Fruit fly (Drosophila melanogaster): ENCODE data around the gene LKRSDH.

The LKRSDH gene

DNA sequence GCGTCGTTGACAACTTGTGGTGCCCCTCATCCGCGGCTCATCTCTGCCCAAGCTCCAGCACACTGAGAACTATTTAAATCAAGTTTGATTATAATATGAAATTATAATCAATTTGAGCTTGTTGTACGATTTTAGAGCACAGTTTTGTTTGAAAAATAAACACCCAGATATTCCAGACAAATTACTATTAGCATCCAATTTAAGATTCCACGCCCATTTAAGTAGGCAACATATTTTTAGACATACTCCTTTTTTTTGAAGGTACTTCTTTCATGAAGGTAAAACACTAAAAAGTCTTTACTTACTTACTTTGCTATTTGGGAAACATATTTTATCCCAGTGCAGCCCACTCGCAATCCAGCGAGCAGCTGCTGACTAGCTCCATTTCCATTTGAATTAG is 42.3 kb upstream of the LKRSDH start:
- TF ChIP-seq foxo (GFP tag; optimal IDR thresholded peaks at IDR 0.05) (no peak), fru (GFP tag; optimal IDR thresholded peaks at IDR 0.05) (no peak), CG9705 (GFP tag; optimal IDR thresholded peaks at IDR 0.05) (no peak), Dfd (GFP tag; optimal IDR thresholded peaks at IDR 0.05) (no peak), rgr (GFP tag; optimal IDR thresholded peaks at IDR 0.05) (no peak), CrebA (GFP tag; optimal IDR thresholded peaks at IDR 0.05; ENCODE audit: borderline replicate concordance) (no peak)

DNA sequence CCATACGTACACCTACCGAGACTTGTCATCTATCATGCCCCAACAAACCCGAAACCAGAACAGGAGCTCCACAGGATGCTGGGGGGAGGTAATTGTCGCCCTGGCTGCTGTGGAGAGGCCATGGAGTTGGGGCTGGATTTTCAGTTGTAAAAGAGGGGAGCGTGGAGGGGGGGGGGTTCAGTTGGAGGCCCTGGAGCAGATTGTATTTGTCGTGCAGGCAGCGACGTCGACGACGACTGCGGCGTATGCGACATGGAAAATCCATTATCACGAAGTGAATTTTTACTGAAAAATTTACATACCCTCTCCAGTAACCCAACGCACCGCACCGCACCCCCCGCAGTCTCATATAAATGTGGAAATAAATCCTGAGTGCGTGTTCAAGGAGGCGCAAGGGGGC is 37.9 kb upstream of the LKRSDH start:
- no peak for TF ChIP-seq N (GFP tag; optimal IDR thresholded peaks at IDR 0.05)
- TF ChIP-seq foxo (GFP tag; optimal IDR thresholded peaks at IDR 0.05) = no peak
- no peak for TF ChIP-seq Dif (GFP tag; optimal IDR thresholded peaks at IDR 0.05; ENCODE audit: partially characterized antibody)
- TF ChIP-seq rgr (GFP tag; optimal IDR thresholded peaks at IDR 0.05) = no peak
- TF ChIP-seq fru (GFP tag; optimal IDR thresholded peaks at IDR 0.05) = no peak
- no peak for TF ChIP-seq Sp1 (GFP tag; optimal IDR thresholded peaks at IDR 0.05)
- TF ChIP-seq GATAd (GFP tag; optimal IDR thresholded peaks at IDR 0.05) = no peak
- TF ChIP-seq Jra (GFP tag; optimal IDR thresholded peaks at IDR 0.05) = no peak
- TF ChIP-seq Rel (GFP tag; optimal IDR thresholded peaks at IDR 0.05) = no peak
- no peak for TF ChIP-seq Rel (tag; optimal IDR thresholded peaks at IDR 0.05)
- TF ChIP-seq sv (GFP tag; optimal IDR thresholded peaks at IDR 0.05) = no peak
- TF ChIP-seq CG9705 (GFP tag; optimal IDR thresholded peaks at IDR 0.05) = no peak
- no peak for TF ChIP-seq Hnf4 (GFP tag; optimal IDR thresholded peaks at IDR 0.05)
- no peak for TF ChIP-seq HLH106 (tag; optimal IDR thresholded peaks at IDR 0.05)
- no peak for TF ChIP-seq CrebA (GFP tag; optimal IDR thresholded peaks at IDR 0.05; ENCODE audit: borderline replicate concordance)

DNA sequence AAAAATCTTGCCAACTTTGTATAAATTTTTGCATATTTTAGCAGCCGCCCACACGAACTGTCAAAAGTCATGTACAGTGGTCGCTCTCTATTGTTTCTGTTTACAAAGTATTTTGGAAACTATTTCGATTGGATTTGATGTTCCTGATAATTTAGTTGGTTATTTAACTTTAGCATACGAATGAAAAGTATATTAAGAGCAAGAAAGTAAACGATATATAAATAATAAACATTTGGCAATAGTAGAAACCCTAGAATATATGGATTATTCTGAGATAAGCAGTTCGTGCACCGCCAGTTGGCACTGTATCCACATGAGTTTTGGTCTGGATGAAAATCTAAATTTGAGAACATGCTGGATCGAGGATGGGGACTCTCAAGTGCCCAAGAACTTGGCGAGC is 37.5 kb upstream of the LKRSDH start:
- TF ChIP-seq CG9705 (GFP tag; optimal IDR thresholded peaks at IDR 0.05) (no peak), lola (GFP tag; optimal IDR thresholded peaks at IDR 0.05) (no peak), Hr78 (GFP tag; optimal IDR thresholded peaks at IDR 0.05) (no peak), ey (GFP tag; optimal IDR thresholded peaks at IDR 0.05) (no peak), woc (GFP tag; optimal IDR thresholded peaks at IDR 0.05) (no peak), Myc (optimal IDR thresholded peaks at IDR 0.05) (no peak), rgr (GFP tag; optimal IDR thresholded peaks at IDR 0.05) (no peak)

DNA sequence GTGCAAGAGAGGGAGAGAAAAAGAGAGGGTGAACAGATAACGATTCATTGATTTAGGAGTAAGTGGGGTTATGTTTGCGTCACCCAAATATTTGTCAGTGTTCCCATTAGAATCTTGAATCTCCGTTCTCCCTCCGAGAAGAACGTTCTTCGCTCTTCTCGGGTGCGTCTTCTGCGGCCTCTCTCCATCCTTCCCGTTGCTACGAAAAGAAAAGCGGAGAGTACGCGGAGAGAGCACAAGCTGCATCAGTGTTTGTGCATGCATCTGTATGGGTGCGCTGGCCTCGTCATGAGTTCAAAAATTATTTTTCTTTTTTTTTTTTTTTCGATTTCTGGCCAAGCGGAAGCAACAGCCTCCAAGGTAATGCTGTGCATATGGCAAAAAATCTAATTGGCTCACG is 33.1 kb upstream of the LKRSDH start:
- peak; percentile 62 for TF ChIP-seq N (GFP tag; optimal IDR thresholded peaks at IDR 0.05)
- peak; percentile 10 for TF ChIP-seq Rel (GFP tag; optimal IDR thresholded peaks at IDR 0.05)
- TF ChIP-seq Rel (tag; optimal IDR thresholded peaks at IDR 0.05) = no peak
- no peak for TF ChIP-seq CrebA (GFP tag; optimal IDR thresholded peaks at IDR 0.05; ENCODE audit: borderline replicate concordance)
- TF ChIP-seq Hnf4 (GFP tag; optimal IDR thresholded peaks at IDR 0.05) = peak; percentile 11
- peak; percentile 41 for TF ChIP-seq rgr (GFP tag; optimal IDR thresholded peaks at IDR 0.05)
- no peak for TF ChIP-seq brk (GFP tag; optimal IDR thresholded peaks at IDR 0.05)
- peak; percentile 88 for TF ChIP-seq Dif (GFP tag; optimal IDR thresholded peaks at IDR 0.05; ENCODE audit: partially characterized antibody)
- peak; percentile 56 for TF ChIP-seq Hr83 (GFP tag; optimal IDR thresholded peaks at IDR 0.05; ENCODE audit: poor library complexity, severe bottlenecking)
- TF ChIP-seq dl (GFP tag; optimal IDR thresholded peaks at IDR 0.05; ENCODE audit: insufficient read depth in 1 of 2, partially characterized antibody in 2 of 2) = peak; percentile 54 to 55

DNA sequence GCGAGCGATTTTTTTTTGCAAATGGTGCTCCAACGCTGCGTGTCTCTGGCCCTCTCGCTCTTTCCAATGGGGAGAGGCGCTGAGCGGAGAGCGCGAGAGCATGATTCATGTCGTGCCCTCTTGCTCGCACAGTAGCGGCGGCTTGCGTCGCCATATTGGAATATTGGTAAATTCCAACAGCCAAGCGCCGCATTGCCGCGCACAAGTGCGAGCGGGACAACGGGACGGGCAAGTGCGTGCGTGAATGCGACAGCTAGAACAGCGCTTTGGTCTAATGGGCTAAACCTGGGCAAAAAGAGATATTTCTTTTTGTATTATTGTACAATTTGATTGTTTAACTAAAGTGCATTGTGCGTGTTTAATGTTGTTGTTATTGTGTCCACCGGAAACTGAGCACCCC is 32.5 kb upstream of the LKRSDH start:
- TF ChIP-seq fru (GFP tag; optimal IDR thresholded peaks at IDR 0.05) (peak; percentile 28), HLH106 (tag; optimal IDR thresholded peaks at IDR 0.05) (peak; percentile 42), woc (GFP tag; optimal IDR thresholded peaks at IDR 0.05) (no peak), foxo (GFP tag; optimal IDR thresholded peaks at IDR 0.05) (no peak), dmrt93B (GFP tag; optimal IDR thresholded peaks at IDR 0.05) (no peak), Abd-B (GFP tag; optimal IDR thresholded peaks at IDR 0.05) (no peak), rgr (GFP tag; optimal IDR thresholded peaks at IDR 0.05) (peak; percentile 25), sv (GFP tag; optimal IDR thresholded peaks at IDR 0.05) (no peak), OdsH (GFP tag; optimal IDR thresholded peaks at IDR 0.05) (no peak), dsf (GFP tag; optimal IDR thresholded peaks at IDR 0.05; ENCODE audit: borderline replicate concordance) (no peak), CG9705 (GFP tag; optimal IDR thresholded peaks at IDR 0.05) (peak; percentile 13), GATAd (GFP tag; optimal IDR thresholded peaks at IDR 0.05) (no peak), Sp1 (GFP tag; optimal IDR thresholded peaks at IDR 0.05) (no peak), tai (GFP tag; optimal IDR thresholded peaks at IDR 0.05) (no peak), CG32264 (GFP tag; optimal IDR thresholded peaks at IDR 0.05) (no peak), Vsx2 (GFP tag; optimal IDR thresholded peaks at IDR 0.05; ENCODE audit: partially characterized antibody) (no peak), jim (GFP tag; optimal IDR thresholded peaks at IDR 0.05) (no peak), Mio (GFP tag; optimal IDR thresholded peaks at IDR 0.05) (no peak), dl (GFP tag; optimal IDR thresholded peaks at IDR 0.05; ENCODE audit: insufficient read depth in 1 of 2, partially characterized antibody in 2 of 2) (peak; percentile 49 to 87), Dfd (GFP tag; optimal IDR thresholded peaks at IDR 0.05) (no peak), psq (GFP tag; optimal IDR thresholded peaks at IDR 0.05) (no peak), br (GFP tag; optimal IDR thresholded peaks at IDR 0.05) (peak; percentile 31), Jra (GFP tag; optimal IDR thresholded peaks at IDR 0.05) (peak; percentile 87), lola (GFP tag; optimal IDR thresholded peaks at IDR 0.05) (no peak), Myc (optimal IDR thresholded peaks at IDR 0.05) (no peak), Rel (GFP tag; optimal IDR thresholded peaks at IDR 0.05) (no peak), Rel (tag; optimal IDR thresholded peaks at IDR 0.05) (peak; percentile 39), Hr78 (GFP tag; optimal IDR thresholded peaks at IDR 0.05) (no peak), h (GFP tag; optimal IDR thresholded peaks at IDR 0.05) (peak; percentile 58), Dif (GFP tag; optimal IDR thresholded peaks at IDR 0.05; ENCODE audit: partially characterized antibody) (peak; percentile 86), ey (GFP tag; optimal IDR thresholded peaks at IDR 0.05) (no peak), pan (optimal IDR thresholded peaks at IDR 0.05) (no peak), Hnf4 (GFP tag; optimal IDR thresholded peaks at IDR 0.05) (no peak), CrebA (GFP tag; optimal IDR thresholded peaks at IDR 0.05; ENCODE audit: borderline replicate concordance) (no peak), sage (GFP tag; optimal IDR thresholded peaks at IDR 0.05) (no peak)
